Fruit fly (Drosophila melanogaster) whole organism, embryonic: ENCODE measurements around the gene CG1840.
A peak's percentile ranks its signal among the peaks of the same experiment; 100 is the strongest.

ENCODE experiments used
- Atf-2 ChIP-seq: fragments of 200-800 bp; sonication (Bioruptor generic); optimal IDR thresholded peaks from 2 replicates; lab custom pipeline; 2016; ENCODE audit warnings: missing biosample characterization, missing genetic modification characterization
- Bgb ChIP-seq: fragments of 200-800 bp; sonication (Bioruptor generic); IDR thresholded peaks from 2 replicates; pipeline ENCODE4 v1.3.6; 2022; ENCODE audit warnings: missing biosample characterization, missing genetic modification characterization; ENCODE audit not compliant: partially characterized antibody
- C15 ChIP-seq: fragments of 200-800 bp; sonication (Bioruptor generic); IDR thresholded peaks from 3 replicates; pipeline ENCODE4 v1.3.6; 2022; ENCODE audit warnings: missing biosample characterization, missing genetic modification characterization
- CG11695 ChIP-seq: fragments of 200-800 bp; sonication (Bioruptor generic); IDR thresholded peaks from 3 replicates; pipeline ENCODE4 v1.3.6; 2022; ENCODE audit warnings: missing biosample characterization, missing genetic modification characterization
- CG12104 ChIP-seq: fragments of 200-800 bp; sonication (Bioruptor generic); optimal IDR thresholded peaks from 3 replicates; lab custom pipeline; 2016; ENCODE audit warnings: missing biosample characterization, missing genetic modification characterization
- CG12942 ChIP-seq: fragments of 200-800 bp; sonication (Bioruptor generic); optimal IDR thresholded peaks from 3 replicates; lab custom pipeline; 2016; ENCODE audit warnings: missing biosample characterization, missing genetic modification characterization
- CG13775 ChIP-seq: fragments of 200-800 bp; sonication (Bioruptor generic); optimal IDR thresholded peaks from 3 replicates; lab custom pipeline; 2017; ENCODE audit warnings: missing biosample characterization, mild to moderate bottlenecking, missing genetic modification characterization
- CG14014 ChIP-seq: fragments of 200-800 bp; sonication (Bioruptor generic); IDR thresholded peaks from 2 replicates; pipeline ENCODE4 v1.3.6; 2022; ENCODE audit warnings: missing biosample characterization, missing genetic modification characterization
- CG16815 ChIP-seq: fragments of 200-800 bp; sonication (Bioruptor generic); optimal IDR thresholded peaks from 3 replicates; lab custom pipeline; 2017; ENCODE audit warnings: missing biosample characterization, mild to moderate bottlenecking, missing genetic modification characterization
- CG17186 ChIP-seq: fragments of 200-800 bp; sonication (Bioruptor generic); optimal IDR thresholded peaks from 3 replicates; lab custom pipeline; 2017; ENCODE audit warnings: missing biosample characterization, missing genetic modification reagents, missing genetic modification characterization
- CG17802 ChIP-seq: fragments of 200-800 bp; sonication (Bioruptor generic); optimal IDR thresholded peaks from 2 replicates; lab custom pipeline; 2018; ENCODE audit warnings: missing biosample characterization, mild to moderate bottlenecking, missing genetic modification characterization, moderate library complexity
- CG17912 ChIP-seq: fragments of 200-800 bp; sonication (Bioruptor generic); optimal IDR thresholded peaks from 2 replicates; lab custom pipeline; 2018; ENCODE audit warnings: missing biosample characterization, mild to moderate bottlenecking, missing genetic modification characterization
- CG31441 ChIP-seq: fragments of 200-800 bp; sonication (Bioruptor generic); IDR thresholded peaks from 2 replicates; pipeline ENCODE4 v1.3.6; 2022; ENCODE audit warnings: missing biosample characterization, missing genetic modification characterization
- CG3838 ChIP-seq: fragments of 200-800 bp; sonication (Bioruptor generic); optimal IDR thresholded peaks from 3 replicates; lab custom pipeline; 2016; ENCODE audit warnings: missing biosample characterization, missing genetic modification characterization
- CG5245 ChIP-seq: fragments of 200-800 bp; sonication (Bioruptor generic); optimal IDR thresholded peaks from 3 replicates; lab custom pipeline; 2016; ENCODE audit warnings: missing biosample characterization, missing genetic modification characterization
- CG6765 ChIP-seq: fragments of 200-800 bp; sonication (Bioruptor generic); optimal IDR thresholded peaks from 3 replicates; lab custom pipeline; 2017; ENCODE audit warnings: missing biosample characterization, mild to moderate bottlenecking, missing genetic modification characterization
- CG9876 ChIP-seq: fragments of 200-800 bp; sonication (Bioruptor generic); optimal IDR thresholded peaks from 2 replicates; lab custom pipeline; 2016; ENCODE audit warnings: missing biosample characterization, missing genetic modification characterization
- CTCF ChIP-seq: fragments of 200-800 bp; sonication (Bioruptor generic); optimal IDR thresholded peaks from 2 replicates; lab custom pipeline; 2017; ENCODE audit warnings: missing biosample characterization, mild to moderate bottlenecking, missing genetic modification characterization, moderate library complexity
- CrebB ChIP-seq: fragments of 200-800 bp; sonication (Bioruptor generic); optimal IDR thresholded peaks from 3 replicates; lab custom pipeline; 2018; ENCODE audit warnings: missing biosample characterization, mild to moderate bottlenecking, missing genetic modification characterization
- Deaf1 ChIP-seq: fragments of 200-800 bp; optimal IDR thresholded peaks from 3 replicates; lab custom pipeline; 2019; ENCODE audit warnings: missing biosample characterization, mild to moderate bottlenecking, missing genetic modification characterization, moderate library complexity
- Fer3 ChIP-seq: fragments of 200-800 bp; sonication (Bioruptor generic); optimal IDR thresholded peaks from 2 replicates; lab custom pipeline; 2018; ENCODE audit warnings: missing biosample characterization, mild to moderate bottlenecking, missing genetic modification characterization, moderate library complexity
- Hand ChIP-seq: fragments of 200-800 bp; sonication (Bioruptor generic); optimal IDR thresholded peaks from 2 replicates; lab custom pipeline; 2017; ENCODE audit warnings: mild to moderate bottlenecking, missing biosample characterization, missing genetic modification reagents, missing genetic modification characterization
- Med ChIP-seq: fragments of 200-800 bp; sonication (Bioruptor generic); peaks from one replicate; lab custom pipeline; 2016; ENCODE audit warnings: missing biosample characterization, missing genetic modification characterization, mild to moderate bottlenecking, inconsistent platforms, moderate library complexity
- Myb ChIP-seq: fragments of 200-800 bp; sonication (Bioruptor generic); optimal IDR thresholded peaks from 2 replicates; lab custom pipeline; 2016; ENCODE audit warnings: missing biosample characterization, missing genetic modification characterization
- NC2α ChIP-seq: fragments of 200-800 bp; sonication (Bioruptor generic); optimal IDR thresholded peaks from 2 replicates; lab custom pipeline; 2016; ENCODE audit warnings: missing biosample characterization, missing genetic modification characterization
- NK7.1 ChIP-seq: fragments of 200-800 bp; sonication (Bioruptor generic); optimal IDR thresholded peaks from 3 replicates; lab custom pipeline; 2016; ENCODE audit warnings: missing biosample characterization, missing genetic modification characterization
- Scr ChIP-seq: fragments of 200-800 bp; sonication (Bioruptor generic); IDR thresholded peaks from 2 replicates; pipeline ENCODE4 v1.3.6; 2022; ENCODE audit warnings: missing biosample characterization, missing genetic modification characterization; ENCODE audit not compliant: partially characterized antibody
- Spps ChIP-seq: fragments of 200-800 bp; sonication (Bioruptor generic); optimal IDR thresholded peaks from 2 replicates; lab custom pipeline; 2018; ENCODE audit warnings: missing biosample characterization, mild to moderate bottlenecking, missing genetic modification characterization
- ac ChIP-seq: fragments of 200-800 bp; sonication (Bioruptor generic); optimal IDR thresholded peaks from 3 replicates; lab custom pipeline; 2017; ENCODE audit warnings: missing biosample characterization, mild to moderate bottlenecking, missing genetic modification characterization
- ase ChIP-seq: fragments of 200-800 bp; sonication (Bioruptor generic); IDR thresholded peaks from 3 replicates; pipeline ENCODE4 v1.3.6; 2022; ENCODE audit warnings: missing biosample characterization, missing genetic modification characterization
- cas ChIP-seq: fragments of 200-800 bp; sonication (Bioruptor generic); IDR thresholded peaks from 2 replicates; pipeline ENCODE4 v1.3.6; 2022; ENCODE audit warnings: missing biosample characterization, missing genetic modification characterization
- cato ChIP-seq: fragments of 200-800 bp; sonication (Bioruptor generic); optimal IDR thresholded peaks from 2 replicates; lab custom pipeline; 2016; ENCODE audit warnings: missing biosample characterization, missing genetic modification characterization, borderline replicate concordance
- chif ChIP-seq, 2 experiments: fragments of 200-800 bp; sonication (Bioruptor generic); optimal IDR thresholded peaks; 3 replicates each; lab custom pipeline; 2016; ENCODE audit warnings: missing biosample characterization in 2 of 2, missing genetic modification characterization in 2 of 2
- dan ChIP-seq: fragments of 200-800 bp; sonication (Bioruptor generic); IDR thresholded peaks from 2 replicates; pipeline ENCODE4 v1.3.6; 2022; ENCODE audit warnings: missing biosample characterization, missing genetic modification characterization
- danr ChIP-seq: fragments of 200-800 bp; sonication (Bioruptor generic); IDR thresholded peaks from 2 replicates; pipeline ENCODE4 v1.3.6; 2022; ENCODE audit warnings: missing biosample characterization, missing genetic modification characterization
- dmrt11E ChIP-seq: fragments of 200-800 bp; sonication (Bioruptor generic); optimal IDR thresholded peaks from 3 replicates; lab custom pipeline; 2018; ENCODE audit warnings: missing biosample characterization, mild to moderate bottlenecking, missing genetic modification characterization, moderate library complexity
- dpn ChIP-seq, 2 experiments: fragments of 200-800 bp; sonication (Bioruptor generic); optimal IDR thresholded peaks; 3 replicates each; lab custom pipeline; 2016; ENCODE audit warnings: missing biosample characterization in 2 of 2, missing genetic modification characterization in 2 of 2
- gcm2 ChIP-seq: fragments of 200-800 bp; sonication (Bioruptor generic); optimal IDR thresholded peaks from 2 replicates; lab custom pipeline; 2016; ENCODE audit warnings: missing biosample characterization, missing genetic modification characterization
- gsb ChIP-seq: fragments of 200-800 bp; sonication (Bioruptor generic); IDR thresholded peaks from 2 replicates; pipeline ENCODE4 v1.3.6; 2022; ENCODE audit warnings: missing biosample characterization, missing genetic modification characterization
- hbn ChIP-seq: fragments of 200-800 bp; sonication (Bioruptor generic); IDR thresholded peaks from 2 replicates; pipeline ENCODE4 v1.3.6; 2022; ENCODE audit warnings: missing biosample characterization, missing genetic modification characterization; ENCODE audit not compliant: partially characterized antibody
- hkb ChIP-seq, 2 experiments: fragments of 200-800 bp in 1 of 2; fragments of >200 bp in 1 of 2; sonication (Bioruptor generic) in 1 of 2; IDR thresholded peaks in 1 of 2; optimal IDR thresholded peaks in 1 of 2; 2 replicates each; pipeline versions ENCODE4 v1.3.6 to Lab custom; 2017 to 2022; ENCODE audit warnings: missing biosample characterization in 1 of 2, missing genetic modification characterization in 1 of 2
- jing ChIP-seq: fragments of 200-800 bp; sonication (Bioruptor generic); optimal IDR thresholded peaks from 2 replicates; lab custom pipeline; 2018; ENCODE audit warnings: missing biosample characterization, mild to moderate bottlenecking, missing genetic modification characterization
- jumu ChIP-seq: fragments of 200-800 bp; sonication (Bioruptor generic); optimal IDR thresholded peaks from 3 replicates; lab custom pipeline; 2016; ENCODE audit warnings: missing biosample characterization, missing genetic modification characterization
- ken ChIP-seq: fragments of 200-800 bp; sonication (Bioruptor generic); IDR thresholded peaks from 3 replicates; pipeline ENCODE4 v1.3.6; 2022; ENCODE audit warnings: missing biosample characterization, missing genetic modification characterization
- lilli ChIP-seq: fragments of 200-800 bp; sonication (Bioruptor generic); optimal IDR thresholded peaks from 3 replicates; lab custom pipeline; 2016; ENCODE audit warnings: missing biosample characterization, missing genetic modification characterization
- maf-S ChIP-seq: fragments of 200-800 bp; sonication (Bioruptor generic); optimal IDR thresholded peaks from 2 replicates; lab custom pipeline; 2016; ENCODE audit warnings: missing biosample characterization, missing genetic modification characterization
- nerfin-1 ChIP-seq: fragments of 200-800 bp; sonication (Bioruptor generic); optimal IDR thresholded peaks from 3 replicates; lab custom pipeline; 2019; ENCODE audit warnings: missing biosample characterization, mild to moderate bottlenecking, missing genetic modification characterization, moderate library complexity
- peb ChIP-seq: fragments of 200-800 bp; sonication (Bioruptor generic); IDR thresholded peaks from 2 replicates; pipeline ENCODE4 v1.3.6; 2022; ENCODE audit warnings: missing biosample characterization, missing genetic modification characterization
- pho ChIP-seq: fragments of 200-800 bp; sonication (Bioruptor generic); optimal IDR thresholded peaks from 2 replicates; lab custom pipeline; 2016; ENCODE audit warnings: missing biosample characterization, missing genetic modification characterization
- run ChIP-seq: fragments of 200-800 bp; sonication (Bioruptor generic); optimal IDR thresholded peaks from 3 replicates; lab custom pipeline; 2018; ENCODE audit warnings: missing biosample characterization, mild to moderate bottlenecking, missing genetic modification characterization
- ttk ChIP-seq: fragments of 200-800 bp; sonication (Bioruptor generic); IDR thresholded peaks from 2 replicates; pipeline ENCODE4 v2.1.2; 2022; ENCODE audit warnings: missing biosample characterization, missing genetic modification characterization
- unc-4 ChIP-seq: fragments of 200-800 bp; sonication (Bioruptor generic); IDR thresholded peaks from 2 replicates; pipeline ENCODE4 v1.3.6; 2022; ENCODE audit warnings: missing biosample characterization, missing genetic modification characterization; ENCODE audit not compliant: partially characterized antibody

The CG1840 gene

dm6 chrX:11888142-11888541, at the start of gene CG1840 (continued):
- TF ChIP-seq dmrt11E (tag; lab: Kevin White, UChicago) (no peak), ken (GFP tag; lab: Robert Waterston, UW) (no peak), Med (GFP tag; lab: Kevin White, UChicago) (peak; percentile 74), CG12942 (GFP tag; lab: Kevin White, UChicago) (no peak), CG17186 (GFP tag; lab: Kevin White, UChicago) (no peak), CG12104 (GFP tag; lab: Kevin White, UChicago) (no peak), gcm2 (GFP tag; lab: Kevin White, UChicago) (no peak), ase (GFP tag; lab: Robert Waterston, UW) (no peak), gsb (GFP tag; lab: Robert Waterston, UW) (no peak), Spps (no peak), CG17802 (tag; lab: Kevin White, UChicago) (no peak), Deaf1 (peak; percentile 2), pho (GFP tag; lab: Kevin White, UChicago) (no peak), cas (no peak), CG13775 (GFP tag; lab: Kevin White, UChicago) (no peak), hbn (GFP tag; lab: Robert Waterston, UW) (peak; percentile 77), Myb (GFP tag; lab: Kevin White, UChicago) (no peak), CG17912 (no peak), C15 (GFP tag; lab: Robert Waterston, UW) (no peak), Hand (no peak), CrebB (tag; lab: Kevin White, UChicago) (no peak), hkb (optimal IDR thresholded peaks at IDR 0.05; lab: Kevin White, UChicago) (no peak), hkb (GFP tag; IDR thresholded peaks at IDR 0.05; lab: Robert Waterston, UW) (no peak), danr (GFP tag; lab: Robert Waterston, UW) (no peak), Atf-2 (GFP tag; lab: Kevin White, UChicago) (no peak), Fer3 (tag; lab: Kevin White, UChicago) (peak; percentile 13), NC2α (GFP tag; lab: Kevin White, UChicago) (no peak), run (no peak), NK7.1 (GFP tag; lab: Kevin White, UChicago) (no peak), Bgb (peak; percentile 72), CG5245 (GFP tag; lab: Kevin White, UChicago) (no peak), chif (GFP tag; optimal IDR thresholded peaks at IDR 0.05; lab: Kevin White, UChicago) (no peak), unc-4 (GFP tag; lab: Robert Waterston, UW) (peak; percentile 80), CG31441 (GFP tag; lab: Robert Waterston, UW) (no peak), CG11695 (GFP tag; lab: Robert Waterston, UW) (no peak), lilli (GFP tag; lab: Kevin White, UChicago) (peak; percentile 8), CG14014 (GFP tag; lab: Robert Waterston, UW) (0 out of 2 replicates have a peak, but pooled peaks have one; percentile 13), ac (GFP tag; lab: Kevin White, UChicago) (no peak), cato (GFP tag; lab: Kevin White, UChicago) (no peak), CG6765 (GFP tag; lab: Kevin White, UChicago) (no peak), CG16815 (GFP tag; lab: Kevin White, UChicago) (no peak), CG3838 (GFP tag; lab: Kevin White, UChicago) (no peak), nerfin-1 (tag; lab: Kevin White, UChicago) (no peak), jumu (GFP tag; lab: Kevin White, UChicago) (no peak), CG9876 (GFP tag; lab: Kevin White, UChicago) (no peak), dpn (GFP tag; optimal IDR thresholded peaks at IDR 0.05; lab: Kevin White, UChicago) (peak in 1 of 2 experiments; percentile 9), CTCF (GFP tag; lab: Kevin White, UChicago) (no peak), jing (no peak), maf-S (no peak), Scr (peak; percentile 81), dan (no peak), ttk (GFP tag; lab: Robert Waterston, UW) (no peak), peb (no peak)
